Worm (Caenorhabditis elegans) whole organism, midembryonic: ENCODE data around the gene Y53C12A.6.

Source experiments
- T22C8.4 ChIP-seq: fragments of 200-800 bp; sonication (Bioruptor generic); IDR thresholded peaks from 2 replicates; pipeline ENCODE4 v1.3.6; 2022; ENCODE audit warnings: missing genetic modification characterization, missing compliant biosample characterization
- cog-1 ChIP-seq: sonication (generic microtip); optimal IDR thresholded peaks from 2 replicates; lab custom pipeline; 2016; ENCODE audit warnings: missing genetic modification characterization, missing compliant biosample characterization
- flt-1 ChIP-seq: fragments of 200-800 bp; sonication (Bioruptor generic); IDR thresholded peaks from 2 replicates; pipeline ENCODE4 v1.3.6; 2022; ENCODE audit warnings: missing genetic modification characterization, missing compliant biosample characterization
- klf-2 ChIP-seq: fragments of 200-800 bp; sonication (Bioruptor generic); conservative IDR thresholded peaks from 2 replicates; pipeline ENCODE4 v1.3.6; 2022; ENCODE audit warnings: missing genetic modification reagents, missing genetic modification characterization, missing compliant biosample characterization
- med-1 ChIP-seq: sonication (generic microtip); optimal IDR thresholded peaks from 2 replicates; lab custom pipeline; 2017; ENCODE audit warnings: missing genetic modification characterization, mild to moderate bottlenecking, missing compliant biosample characterization, antibody characterized with exemption, missing genetic modification reagents; ENCODE audit not compliant: insufficient read depth
- ref-1 ChIP-seq: fragments of 200-800 bp; sonication (Bioruptor generic); conservative IDR thresholded peaks from 2 replicates; pipeline ENCODE4 v1.3.6; 2022; ENCODE audit warnings: missing genetic modification reagents, missing genetic modification characterization, missing compliant biosample characterization
- tab-1 ChIP-seq: fragments of 200-800 bp; sonication (Bioruptor generic); IDR thresholded peaks from 2 replicates; pipeline ENCODE4 v1.3.6; 2022; ENCODE audit warnings: missing genetic modification characterization, missing compliant biosample characterization
- ztf-23 ChIP-seq: fragments of 200-800 bp; sonication (Bioruptor generic); IDR thresholded peaks from 2 replicates; pipeline ENCODE4 v1.3.6; 2022; ENCODE audit warnings: missing genetic modification reagents, missing genetic modification characterization, missing compliant biosample characterization
- ztf-29 ChIP-seq: fragments of 200-800 bp; sonication (Bioruptor generic); IDR thresholded peaks from 2 replicates; pipeline ENCODE4 v1.3.6; 2022; ENCODE audit warnings: missing genetic modification reagents, missing genetic modification characterization, missing compliant biosample characterization

ce11 chrII:9691839-9692238, 26.0 kb downstream of the Y53C12A.6 start, which contains the start of gene nlp-11:
- no peak for TF ChIP-seq ztf-29 (GFP tag; lab: Robert Waterston, UW)
- no peak for TF ChIP-seq klf-2 (GFP tag; lab: Robert Waterston, UW)
- no peak for TF ChIP-seq med-1 (GFP tag; lab: Kevin White, UChicago)
- TF ChIP-seq T22C8.4 (GFP tag; lab: Robert Waterston, UW): no peak
- TF ChIP-seq tab-1 (GFP tag; lab: Robert Waterston, UW): no peak
- TF ChIP-seq flt-1 (GFP tag; lab: Robert Waterston, UW): no peak
- TF ChIP-seq ztf-23 (GFP tag; lab: Robert Waterston, UW): no peak
- TF ChIP-seq ref-1 (GFP tag; lab: Robert Waterston, UW): no peak
- TF ChIP-seq cog-1 (tag; lab: Kevin White, UChicago): no peak
